Worm (Caenorhabditis elegans) whole organism, L4/young adult: Measurements from ENCODE around the gene nhr-282.
"Not testable (repeated sequence)": the region's sequence is repeated elsewhere in the genome, so short reads cannot be mapped to it uniquely, and the experiment has no call there.

ENCODE experiments used
- W03F9.2 ChIP-seq: fragments of 150-350 bp; optimal IDR thresholded peaks from 2 replicates; lab custom pipeline; 2014; ENCODE audit warnings: missing biosample characterization, missing genetic modification characterization
- dao-5 ChIP-seq: sonication (generic microtip); optimal IDR thresholded peaks from 2 replicates; lab custom pipeline; 2016; ENCODE audit warnings: missing genotype, missing genetic modification characterization, moderate library complexity, missing compliant biosample characterization
- him-1 ChIP-seq: sonication (generic microtip); optimal IDR thresholded peaks from 2 replicates; lab custom pipeline; 2016; ENCODE audit warnings: missing genotype, missing genetic modification reagents, missing genetic modification characterization, missing compliant biosample characterization

DNA sequence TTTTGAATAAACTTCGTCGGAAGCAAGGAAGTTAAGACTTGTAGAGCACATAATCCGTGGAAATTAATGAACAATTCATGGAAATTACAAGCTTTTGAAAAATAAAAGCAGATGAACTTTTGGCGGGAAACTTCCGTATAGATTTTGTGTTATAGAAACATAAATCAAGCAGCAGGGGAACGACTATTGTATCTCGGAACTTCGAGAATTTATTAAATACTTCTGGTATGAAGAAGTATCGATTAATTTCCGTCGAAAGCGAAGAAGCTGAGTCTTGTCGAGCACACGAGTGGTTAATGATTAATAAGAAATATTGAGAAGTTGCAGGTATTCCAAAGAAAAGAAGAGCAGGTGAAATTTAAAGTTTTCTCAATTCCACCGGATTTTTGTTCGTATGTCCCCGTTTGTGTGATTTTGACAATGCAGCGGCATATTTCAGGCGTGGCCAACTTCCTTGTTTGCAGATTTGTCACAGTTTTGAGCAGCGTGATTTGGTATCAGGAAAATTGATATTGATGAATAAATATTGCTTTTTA, 38.3 kb downstream of the nhr-282 start, which contains the start of gene srh-147:
- not testable (repeated sequence) for TF ChIP-seq him-1, dao-5, W03F9.2 (tag; lab: Kevin White, UChicago)
